Fruit fly (Drosophila melanogaster): ENCODE results near the gene CG7379.
A peak's percentile ranks its signal among the peaks of the same experiment; 100 is the strongest.

The CG7379 gene

DNA sequence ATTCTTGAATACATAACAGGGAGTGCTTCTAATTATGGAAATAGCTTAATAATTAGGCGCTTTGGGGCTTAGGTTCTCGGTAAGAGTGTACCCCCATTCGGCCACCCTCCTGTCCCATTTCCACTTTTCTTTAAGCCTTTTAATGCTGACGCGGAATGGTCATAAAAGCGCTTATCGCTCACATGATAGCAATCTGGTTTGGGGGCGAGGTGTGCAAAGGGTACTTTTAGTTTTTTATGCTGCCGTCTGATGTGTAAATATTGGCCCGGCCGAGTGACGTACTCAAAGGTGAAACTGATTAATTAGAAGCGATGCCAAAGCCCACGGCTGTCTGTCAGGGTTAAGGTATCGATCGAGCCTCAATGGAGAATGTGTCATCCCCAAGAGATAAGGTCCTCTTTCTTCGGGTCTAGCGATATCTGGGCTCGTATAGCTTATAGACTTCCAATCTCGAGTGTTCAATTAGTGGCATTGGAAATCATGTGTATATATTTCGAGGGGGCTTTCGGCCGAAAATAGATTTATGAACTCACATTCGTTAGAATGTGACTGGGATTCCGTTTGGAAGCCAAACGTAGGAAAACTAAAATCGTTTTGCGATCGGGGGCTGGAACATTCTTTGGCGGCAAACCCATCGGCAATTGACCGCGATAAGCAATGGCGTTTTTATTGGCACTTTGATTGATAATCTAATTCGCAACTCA is 38.2 kb downstream of the CG7379 start:
- TF ChIP-seq noc (tag; optimal IDR thresholded peaks at IDR 0.05), result peak; percentile 80

dm6 chr3R:17758905-17759304 is 39.2 kb downstream of the CG7379 start:
- peak; percentile 15 for TF ChIP-seq noc (tag; optimal IDR thresholded peaks at IDR 0.05)
